Worm (Caenorhabditis elegans): ENCODE data around the gene T12G3.6.

DNA sequence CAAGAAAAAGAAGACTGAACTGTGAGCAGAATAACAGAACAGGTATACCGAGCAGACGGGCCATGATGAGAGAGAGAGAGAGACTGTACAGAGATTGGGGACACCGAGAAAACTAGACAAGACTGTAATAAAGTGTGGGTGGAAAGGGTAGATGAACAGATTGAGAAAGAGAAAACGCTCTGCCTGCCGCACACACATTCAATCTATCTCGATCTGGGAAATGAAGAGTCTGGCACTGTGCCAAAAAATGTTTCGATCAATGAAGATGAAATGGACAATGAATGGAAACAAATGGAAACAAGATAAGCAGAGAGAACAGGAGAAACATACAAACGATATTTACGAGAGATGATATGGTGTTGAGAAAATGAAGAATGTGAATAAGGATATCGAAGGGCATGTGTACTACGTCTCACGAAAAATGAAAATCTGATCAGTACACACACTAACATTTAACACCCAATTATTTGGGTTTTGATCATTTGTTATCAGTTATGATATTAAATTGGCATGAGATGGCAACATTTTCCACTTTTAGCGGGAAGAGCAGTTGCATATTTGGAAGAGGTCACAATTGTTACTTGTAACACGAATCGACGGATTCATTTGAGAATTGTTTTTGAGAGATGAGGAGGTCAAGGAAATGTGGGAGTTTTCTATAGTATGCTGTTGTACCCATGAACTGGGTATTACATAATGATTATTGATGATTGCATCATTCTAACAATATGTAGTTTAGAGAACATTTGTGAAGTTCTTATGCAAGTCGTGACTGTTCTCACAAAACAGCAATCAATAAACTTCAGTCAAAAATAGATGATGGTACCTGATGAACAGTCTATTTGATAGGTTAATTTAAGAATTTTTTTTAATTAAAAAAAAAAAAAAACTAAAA, 14.0 kb upstream of the T12G3.6 start:
- TF ChIP-seq mdl-1 (tag; optimal IDR thresholded peaks at IDR 0.05) (no peak), nhr-77 (tag; optimal IDR thresholded peaks at IDR 0.05) (no peak), zag-1 (tag; optimal IDR thresholded peaks at IDR 0.05) (no peak), snpc-4 (tag; optimal IDR thresholded peaks at IDR 0.05) (no peak), nhr-10 (tag; optimal IDR thresholded peaks at IDR 0.05) (no peak), nhr-21 (tag; optimal IDR thresholded peaks at IDR 0.05) (peak; percentile 47), unc-62 (GFP tag; optimal IDR thresholded peaks at IDR 0.05) (no peak), ceh-82 (tag; optimal IDR thresholded peaks at IDR 0.05) (no peak), alr-1 (tag; optimal IDR thresholded peaks at IDR 0.05) (no peak), ZK546.5 (tag; optimal IDR thresholded peaks at IDR 0.05) (no peak), lin-39 (tag; optimal IDR thresholded peaks at IDR 0.05) (no peak)

Measured in whole organism, L2 larva.